Worm (Caenorhabditis elegans): ENCODE measurements around the gene gei-4.

The gei-4 gene

DNA sequence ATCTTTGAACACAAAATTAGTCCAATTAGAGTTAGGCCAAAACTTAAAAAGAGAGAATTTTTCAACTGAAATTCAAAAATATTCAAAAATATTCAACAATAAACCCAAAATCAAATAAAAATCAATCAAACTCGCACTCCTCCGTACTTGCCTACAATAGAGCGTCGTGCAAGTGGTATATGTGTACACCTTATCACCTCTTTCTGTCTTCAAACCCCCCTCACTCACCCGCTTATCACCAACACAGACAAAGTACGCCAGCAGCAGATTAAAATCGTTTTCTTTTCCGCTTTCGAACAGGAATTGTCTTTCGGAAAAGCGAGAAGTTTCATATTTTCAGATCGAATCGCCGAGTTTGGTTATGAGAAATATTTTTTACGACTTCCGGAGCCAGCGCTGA is 55.4 kb downstream of the gei-4 start:
- TF ChIP-seq pag-3 (tag; optimal IDR thresholded peaks at IDR 0.05; ENCODE audit: borderline replicate concordance, insufficient read depth) (no peak), zag-1 (tag; optimal IDR thresholded peaks at IDR 0.05) (no peak), elt-2 (tag; optimal IDR thresholded peaks at IDR 0.05) (peak; percentile 43)

- no peak for TF ChIP-seq mep-1 (tag; optimal IDR thresholded peaks at IDR 0.05)
- TF ChIP-seq sptf-1 (tag; optimal IDR thresholded peaks at IDR 0.05), result no peak
- TF ChIP-seq nhr-90 (tag; optimal IDR thresholded peaks at IDR 0.05; ENCODE audit: poor library complexity), result no peak
- no peak for TF ChIP-seq unc-30 (tag; optimal IDR thresholded peaks at IDR 0.05)
- TF ChIP-seq ceh-63 (GFP tag; optimal IDR thresholded peaks at IDR 0.05), result no peak
- no peak for TF ChIP-seq hlh-4 (tag; optimal IDR thresholded peaks at IDR 0.05)
- no peak for TF ChIP-seq aha-1 (tag; optimal IDR thresholded peaks at IDR 0.05)
- no peak for TF ChIP-seq C34B4.2 (tag; optimal IDR thresholded peaks at IDR 0.05)
Observed at ce11 chrIII:298456-298855, 56.1 kb downstream of the gei-4 start, which contains the start of gene ads-1. Gene ads-1 (minus strand): TSS chrIII:298556.

DNA sequence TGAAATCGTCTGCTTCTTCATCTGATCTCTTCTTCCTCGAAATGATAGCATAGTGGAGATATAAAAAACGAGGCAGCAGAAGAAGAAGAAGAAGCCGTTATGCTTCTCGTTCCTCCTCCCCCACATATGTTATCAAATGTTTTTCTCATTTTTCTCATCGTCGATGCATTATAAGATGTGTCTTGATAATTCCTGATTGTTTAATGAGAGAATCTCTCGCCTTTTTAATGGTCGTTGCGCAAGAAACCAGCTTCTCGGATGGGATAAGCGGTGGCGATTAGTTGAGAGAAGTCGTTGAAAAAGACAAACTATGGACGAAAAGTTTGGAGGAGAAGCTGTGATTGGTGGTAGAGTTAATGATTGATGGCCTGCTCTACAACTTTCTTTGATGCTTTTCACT is 60.1 kb downstream of the gei-4 start, which contains the start of gene Y50D7A.13:
Gene Y50D7A.13 (minus strand): TSS at position 101 of the 400 bp plus-strand sequence.
- no peak for TF ChIP-seq ceh-82 (tag; optimal IDR thresholded peaks at IDR 0.05)
- TF ChIP-seq egl-13 (tag; optimal IDR thresholded peaks at IDR 0.05), result no peak
- no peak for TF ChIP-seq unc-130 (tag; optimal IDR thresholded peaks at IDR 0.05)
- TF ChIP-seq aha-1 (tag; optimal IDR thresholded peaks at IDR 0.05), result no peak
- TF ChIP-seq ces-1 (GFP tag; optimal IDR thresholded peaks at IDR 0.05), result no peak
- TF ChIP-seq fkh-8 (tag; optimal IDR thresholded peaks at IDR 0.05), result no peak
- no peak for TF ChIP-seq dpl-1 (GFP tag; optimal IDR thresholded peaks at IDR 0.05)
- no peak for TF ChIP-seq efl-1 (optimal IDR thresholded peaks at IDR 0.05)
- TF ChIP-seq efl-1 (GFP tag; optimal IDR thresholded peaks at IDR 0.05 in 1 of 2), result no peak
- TF ChIP-seq vab-15 (tag; optimal IDR thresholded peaks at IDR 0.05), result no peak
- TF ChIP-seq lin-39 (tag; optimal IDR thresholded peaks at IDR 0.05), result no peak
- TF ChIP-seq C04F5.9 (tag; optimal IDR thresholded peaks at IDR 0.05), result no peak
